Fruit fly (Drosophila melanogaster) whole organism, embryonic: Measurements from ENCODE around the gene KdelR.

Experiments
- Abd-B ChIP-seq: fragments of 200-800 bp; sonication (Bioruptor generic); optimal IDR thresholded peaks from 2 replicates; lab custom pipeline; 2018; ENCODE audit warnings: missing biosample characterization, mild to moderate bottlenecking, missing genetic modification characterization, moderate library complexity
- Bgb ChIP-seq: fragments of 200-800 bp; sonication (Bioruptor generic); IDR thresholded peaks from 2 replicates; pipeline ENCODE4 v1.3.6; 2022; ENCODE audit warnings: missing biosample characterization, missing genetic modification characterization; ENCODE audit not compliant: partially characterized antibody
- CG10654 ChIP-seq: fragments of 200-800 bp; sonication (Bioruptor generic); optimal IDR thresholded peaks from 2 replicates; lab custom pipeline; 2016; ENCODE audit warnings: missing biosample characterization, missing genetic modification characterization
- CG11398 ChIP-seq: fragments of 200-800 bp; sonication (Bioruptor generic); optimal IDR thresholded peaks from 2 replicates; lab custom pipeline; 2016; ENCODE audit warnings: missing biosample characterization, missing genetic modification characterization
- CG12219 ChIP-seq: fragments of 200-800 bp; sonication (Bioruptor generic); optimal IDR thresholded peaks from 3 replicates; lab custom pipeline; 2018; ENCODE audit warnings: missing biosample characterization, mild to moderate bottlenecking, missing genetic modification characterization
- CG14667 ChIP-seq: fragments of 200-800 bp; sonication (Bioruptor generic); IDR thresholded peaks from 2 replicates; pipeline ENCODE4 v1.3.6; 2022; ENCODE audit warnings: missing biosample characterization, missing genetic modification characterization
- CG15514 ChIP-seq: fragments of 200-800 bp; sonication (Bioruptor generic); optimal IDR thresholded peaks from 3 replicates; lab custom pipeline; 2017; ENCODE audit warnings: missing biosample characterization, missing genetic modification characterization, mild to moderate bottlenecking, moderate library complexity, missing genetic modification reagents
- CG17361 ChIP-seq: fragments of 200-800 bp; sonication (Bioruptor generic); IDR thresholded peaks from 3 replicates; pipeline ENCODE4 v1.3.6; 2022; ENCODE audit warnings: missing biosample characterization, missing genetic modification characterization
- CG17802 ChIP-seq: fragments of 200-800 bp; sonication (Bioruptor generic); optimal IDR thresholded peaks from 2 replicates; lab custom pipeline; 2018; ENCODE audit warnings: missing biosample characterization, mild to moderate bottlenecking, missing genetic modification characterization, moderate library complexity
- CG2120 ChIP-seq: fragments of 200-800 bp; sonication (Bioruptor generic); optimal IDR thresholded peaks from 3 replicates; lab custom pipeline; 2016; ENCODE audit warnings: missing biosample characterization, missing genetic modification characterization
- CG2199 ChIP-seq: fragments of 200-800 bp; sonication (Bioruptor generic); IDR thresholded peaks from 3 replicates; pipeline ENCODE4 v1.3.6; 2022; ENCODE audit warnings: missing biosample characterization, missing genetic modification characterization
- CG33213 ChIP-seq: fragments of 200-800 bp; sonication (Bioruptor generic); optimal IDR thresholded peaks from 3 replicates; lab custom pipeline; 2016; ENCODE audit warnings: missing biosample characterization, missing genetic modification characterization
- CG6765 ChIP-seq: fragments of 200-800 bp; sonication (Bioruptor generic); optimal IDR thresholded peaks from 3 replicates; lab custom pipeline; 2017; ENCODE audit warnings: missing biosample characterization, mild to moderate bottlenecking, missing genetic modification characterization
- CG7357 ChIP-seq: fragments of 200-800 bp; sonication (Bioruptor generic); IDR thresholded peaks from 3 replicates; pipeline ENCODE4 v1.3.6; 2022; ENCODE audit warnings: missing biosample characterization, missing genetic modification characterization
- CG9797 ChIP-seq: fragments of 200-800 bp; sonication (Bioruptor generic); optimal IDR thresholded peaks from 3 replicates; lab custom pipeline; 2018; ENCODE audit warnings: missing biosample characterization, mild to moderate bottlenecking, missing genetic modification characterization
- CkIIα-i1 ChIP-seq: fragments of 200-800 bp; sonication (Bioruptor generic); IDR thresholded peaks from 2 replicates; pipeline ENCODE4 v1.3.6; 2022; ENCODE audit warnings: missing biosample characterization, missing genetic modification characterization
- Dip3 ChIP-seq: fragments of 200-800 bp; sonication (Bioruptor generic); optimal IDR thresholded peaks from 3 replicates; lab custom pipeline; 2016; ENCODE audit warnings: missing biosample characterization, missing genetic modification characterization
- Dll ChIP-seq: fragments of 200-800 bp; sonication (Bioruptor generic); IDR thresholded peaks from 4 replicates; pipeline ENCODE4 v1.3.6; 2022; ENCODE audit warnings: missing biosample characterization, missing genetic modification characterization; ENCODE audit not compliant: partially characterized antibody
- Elba2 ChIP-seq: fragments of 200-800 bp; sonication (Bioruptor generic); optimal IDR thresholded peaks from 3 replicates; lab custom pipeline; 2016; ENCODE audit warnings: missing biosample characterization, missing genetic modification characterization
- Gsc ChIP-seq: fragments of 200-800 bp; sonication (Bioruptor generic); IDR thresholded peaks from 2 replicates; pipeline ENCODE4 v1.3.6; 2022; ENCODE audit warnings: missing biosample characterization, missing genetic modification characterization
- HLH54F ChIP-seq: fragments of 200-800 bp; sonication (Bioruptor generic); optimal IDR thresholded peaks from 3 replicates; lab custom pipeline; 2016; ENCODE audit warnings: missing biosample characterization, missing genetic modification characterization
- Oli ChIP-seq: fragments of 200-800 bp; sonication (Bioruptor generic); optimal IDR thresholded peaks from 2 replicates; lab custom pipeline; 2018; ENCODE audit warnings: missing biosample characterization, mild to moderate bottlenecking, missing genetic modification characterization, moderate library complexity
- Pdp1 ChIP-seq, 2 experiments: fragments of 200-800 bp; sonication (Bioruptor generic); optimal IDR thresholded peaks; 3 replicates each; lab custom pipeline; 2016; ENCODE audit warnings: missing biosample characterization in 2 of 2, missing genetic modification characterization in 2 of 2, mild to moderate bottlenecking in 1 of 2, moderate library complexity in 1 of 2
- ap ChIP-seq: fragments of 200-800 bp; sonication (Bioruptor generic); IDR thresholded peaks from 2 replicates; pipeline ENCODE4 v1.3.6; 2022; ENCODE audit warnings: missing biosample characterization, missing genetic modification characterization
- ase ChIP-seq: fragments of 200-800 bp; sonication (Bioruptor generic); IDR thresholded peaks from 3 replicates; pipeline ENCODE4 v1.3.6; 2022; ENCODE audit warnings: missing biosample characterization, missing genetic modification characterization
- cas ChIP-seq: fragments of 200-800 bp; sonication (Bioruptor generic); IDR thresholded peaks from 2 replicates; pipeline ENCODE4 v1.3.6; 2022; ENCODE audit warnings: missing biosample characterization, missing genetic modification characterization
- crol ChIP-seq: fragments of 200-800 bp; sonication (Bioruptor generic); IDR thresholded peaks from 2 replicates; pipeline ENCODE4 v1.3.6; 2022; ENCODE audit warnings: missing biosample characterization, missing genetic modification characterization
- crp ChIP-seq, 2 experiments: fragments of 200-800 bp; sonication (Bioruptor generic); optimal IDR thresholded peaks; 2 replicates in 1 of 2; 3 replicates in 1 of 2; lab custom pipeline; 2017; ENCODE audit warnings: missing biosample characterization in 2 of 2, missing genetic modification characterization in 2 of 2, mild to moderate bottlenecking in 1 of 2, moderate library complexity in 1 of 2
- da ChIP-seq: fragments of 200-800 bp; sonication (Bioruptor generic); optimal IDR thresholded peaks from 2 replicates; lab custom pipeline; 2016; ENCODE audit warnings: missing biosample characterization, missing genetic modification characterization
- dm ChIP-seq: fragments of 200-800 bp; sonication (Bioruptor generic); optimal IDR thresholded peaks from 3 replicates; lab custom pipeline; 2016; ENCODE audit warnings: missing biosample characterization, missing genetic modification characterization
- eyg ChIP-seq: fragments of 200-800 bp; sonication (Bioruptor generic); optimal IDR thresholded peaks from 3 replicates; lab custom pipeline; 2016; ENCODE audit warnings: missing biosample characterization, missing genetic modification characterization
- gro ChIP-seq: fragments of 200-800 bp; sonication (Bioruptor generic); optimal IDR thresholded peaks from 2 replicates; lab custom pipeline; 2016; ENCODE audit warnings: missing biosample characterization, missing genetic modification characterization
- gt ChIP-seq: fragments of 200-800 bp; sonication (Bioruptor generic); IDR thresholded peaks from 2 replicates; pipeline ENCODE4 v1.3.6; 2022; ENCODE audit warnings: missing biosample characterization, missing genetic modification characterization
- ind ChIP-seq: fragments of 200-800 bp; sonication (Bioruptor generic); optimal IDR thresholded peaks from 3 replicates; lab custom pipeline; 2016; ENCODE audit warnings: missing biosample characterization, missing genetic modification characterization
- ken ChIP-seq: fragments of 200-800 bp; sonication (Bioruptor generic); IDR thresholded peaks from 3 replicates; pipeline ENCODE4 v1.3.6; 2022; ENCODE audit warnings: missing biosample characterization, missing genetic modification characterization
- lola ChIP-seq, 3 experiments: fragments of >200 bp in 2 of 3; fragments of 200-800 bp in 1 of 3; sonication (Bioruptor generic) in 1 of 3; optimal IDR thresholded peaks; 2 replicates each; lab custom pipeline; 2017 to 2019; ENCODE audit warnings: missing biosample characterization in 3 of 3, missing genetic modification characterization in 3 of 3, mild to moderate bottlenecking in 1 of 3, moderate library complexity in 1 of 3
- mam ChIP-seq: fragments of 200-800 bp; sonication (Bioruptor generic); optimal IDR thresholded peaks from 3 replicates; lab custom pipeline; 2016; ENCODE audit warnings: missing biosample characterization, missing genetic modification characterization
- odd ChIP-seq: fragments of 200-800 bp; sonication (Bioruptor generic); optimal IDR thresholded peaks from 2 replicates; lab custom pipeline; 2017; ENCODE audit warnings: missing biosample characterization, mild to moderate bottlenecking, missing genetic modification characterization
- pb ChIP-seq: fragments of 200-800 bp; sonication (Bioruptor generic); optimal IDR thresholded peaks from 3 replicates; lab custom pipeline; 2016; ENCODE audit warnings: missing biosample characterization, missing genetic modification characterization
- peb ChIP-seq: fragments of 200-800 bp; sonication (Bioruptor generic); IDR thresholded peaks from 2 replicates; pipeline ENCODE4 v1.3.6; 2022; ENCODE audit warnings: missing biosample characterization, missing genetic modification characterization
- pnt ChIP-seq: fragments of 200-800 bp; sonication (Bioruptor generic); optimal IDR thresholded peaks from 3 replicates; lab custom pipeline; 2016; ENCODE audit warnings: missing biosample characterization, missing genetic modification characterization
- prd ChIP-seq, 3 experiments: fragments of >200 bp in 2 of 3; fragments of 200-800 bp in 1 of 3; sonication (Bioruptor generic) in 1 of 3; optimal IDR thresholded peaks in 2 of 3; IDR thresholded peaks in 1 of 3; 2 replicates in 2 of 3; 3 replicates in 1 of 3; pipeline versions ENCODE4 v1.3.6 to Lab custom; 2017 to 2022; ENCODE audit warnings: missing biosample characterization in 1 of 3, missing genetic modification characterization in 1 of 3
- ranshi ChIP-seq: fragments of 200-800 bp; sonication (Bioruptor generic); IDR thresholded peaks from 2 replicates; pipeline ENCODE4 v1.3.6; 2022; ENCODE audit warnings: missing biosample characterization, missing genetic modification characterization
- row ChIP-seq: fragments of 200-800 bp; sonication (Bioruptor generic); IDR thresholded peaks from 3 replicates; pipeline ENCODE4 v1.3.6; 2022; ENCODE audit warnings: missing biosample characterization, missing genetic modification characterization
- sd ChIP-seq: fragments of 200-800 bp; sonication (Bioruptor generic); optimal IDR thresholded peaks from 3 replicates; lab custom pipeline; 2018; ENCODE audit warnings: missing biosample characterization, mild to moderate bottlenecking, missing genetic modification characterization, moderate library complexity
- tgo ChIP-seq: fragments of 200-800 bp; sonication (Bioruptor generic); IDR thresholded peaks from 3 replicates; pipeline ENCODE4 v1.3.6; 2022; ENCODE audit warnings: missing biosample characterization, missing genetic modification characterization
- trh ChIP-seq: fragments of 200-800 bp; sonication (Bioruptor generic); optimal IDR thresholded peaks from 2 replicates; lab custom pipeline; 2016; ENCODE audit warnings: missing biosample characterization, missing genetic modification characterization
- twi ChIP-seq: fragments of 200-800 bp; optimal IDR thresholded peaks from 2 replicates; lab custom pipeline; 2019; ENCODE audit warnings: missing biosample characterization, mild to moderate bottlenecking, missing genetic modification characterization, moderate library complexity
- usp ChIP-seq: fragments of >200 bp; optimal IDR thresholded peaks from 2 replicates; lab custom pipeline; 2017; ENCODE audit warnings: missing biosample characterization, missing genetic modification characterization
- yki ChIP-seq: fragments of >200 bp; optimal IDR thresholded peaks from 3 replicates; lab custom pipeline; 2018
- zen ChIP-seq: fragments of 200-800 bp; sonication (Bioruptor generic); optimal IDR thresholded peaks from 3 replicates; lab custom pipeline; 2018; ENCODE audit warnings: missing biosample characterization, mild to moderate bottlenecking, missing genetic modification characterization, moderate library complexity

Gene KdelR

dm6 chr2L:10468388-10468787, 41.7 kb downstream of the KdelR start (continued):
- peak; percentile 24 for TF ChIP-seq HLH54F
- TF ChIP-seq Pdp1 (GFP tag; optimal IDR thresholded peaks at IDR 0.05; lab: Kevin White, UChicago): peak in 1 of 2 experiments; percentile 49
- peak; percentile 38 for TF ChIP-seq CG12219 (GFP tag; lab: Kevin White, UChicago)
- TF ChIP-seq lola (GFP tag; optimal IDR thresholded peaks at IDR 0.05; lab: Kevin White, UChicago): no peak
- no peak for TF ChIP-seq sd (tag; lab: Kevin White, UChicago)
- no peak for TF ChIP-seq crol (GFP tag; lab: Robert Waterston, UW)
- peak; percentile 36; the same call in 1 of the 3 replicates for TF ChIP-seq CG17361 (GFP tag; lab: Robert Waterston, UW)
- TF ChIP-seq Gsc: no peak
- no peak for TF ChIP-seq cas (GFP tag; lab: Robert Waterston, UW)
- peak; percentile 56 for TF ChIP-seq peb (GFP tag; lab: Robert Waterston, UW)
- no peak for TF ChIP-seq ap
- TF ChIP-seq CG11398 (GFP tag; lab: Kevin White, UChicago): no peak
- TF ChIP-seq odd: peak; percentile 11
- no peak for TF ChIP-seq gro (GFP tag; lab: Kevin White, UChicago)
- no peak for TF ChIP-seq prd (optimal IDR thresholded peaks at IDR 0.05; lab: Kevin White, UChicago)
- peak; percentile 63; the same call in 2 of the 3 replicates for TF ChIP-seq prd (GFP tag; IDR thresholded peaks at IDR 0.05; lab: Robert Waterston, UW)
- TF ChIP-seq da (GFP tag; lab: Kevin White, UChicago): no peak
- no peak for TF ChIP-seq pb (GFP tag; lab: Kevin White, UChicago)
- no peak for TF ChIP-seq zen (tag; lab: Kevin White, UChicago)
- TF ChIP-seq CG14667: no peak; the same call in 1 of the 2 replicates
- no peak for TF ChIP-seq CG9797 (GFP tag; lab: Kevin White, UChicago)
- TF ChIP-seq CG2120 (GFP tag; lab: Kevin White, UChicago): peak; percentile 43
- peak; percentile 54 for TF ChIP-seq Oli (tag; lab: Kevin White, UChicago)
- peak; percentile 20; the same call in 1 of the 3 replicates for TF ChIP-seq CG7357 (GFP tag; lab: Robert Waterston, UW)
- TF ChIP-seq CG17802: peak; percentile 38
- TF ChIP-seq row (GFP tag; lab: Robert Waterston, UW): peak; percentile 81
- TF ChIP-seq CG6765 (GFP tag; lab: Kevin White, UChicago): peak; percentile 32
- peak; percentile 55; the same call in 1 of the 3 replicates for TF ChIP-seq ken (GFP tag; lab: Robert Waterston, UW)
- no peak for TF ChIP-seq twi (tag; lab: Kevin White, UChicago)
- TF ChIP-seq usp (GFP tag; lab: Kevin White, UChicago): no peak
- TF ChIP-seq Dip3 (GFP tag; lab: Kevin White, UChicago): no peak
- TF ChIP-seq CG15514 (GFP tag; lab: Kevin White, UChicago): peak; percentile 60
- no peak for TF ChIP-seq Bgb (GFP tag; lab: Robert Waterston, UW)
- no peak for TF ChIP-seq dm (GFP tag; lab: Kevin White, UChicago)
- TF ChIP-seq tgo: peak; percentile 72; the same call in 2 of the 3 replicates
- peak; percentile 35 for TF ChIP-seq Abd-B (GFP tag; lab: Kevin White, UChicago)
- peak; percentile 28 for TF ChIP-seq CG10654
- TF ChIP-seq ind: peak; percentile 65
- no peak for TF ChIP-seq eyg (GFP tag; lab: Kevin White, UChicago)
- TF ChIP-seq pnt (GFP tag; lab: Kevin White, UChicago): peak; percentile 16
- no peak for TF ChIP-seq trh
- peak; percentile 58; the same call in 1 of the 2 replicates for TF ChIP-seq ranshi (GFP tag; lab: Robert Waterston, UW)
- no peak for TF ChIP-seq Dll
- no peak; the same call in 1 of the 2 replicates for TF ChIP-seq CkIIα-i1 (GFP tag; lab: Robert Waterston, UW)
- peak; percentile 27; the same call in 1 of the 2 replicates for TF ChIP-seq gt (GFP tag; lab: Robert Waterston, UW)
- no peak for TF ChIP-seq yki
- TF ChIP-seq ase (GFP tag; lab: Robert Waterston, UW): peak; percentile 58; the same call in 1 of the 3 replicates
- no peak for TF ChIP-seq Elba2 (GFP tag; lab: Kevin White, UChicago)
- TF ChIP-seq crp (GFP tag; optimal IDR thresholded peaks at IDR 0.05; lab: Kevin White, UChicago): no peak
- TF ChIP-seq CG33213 (GFP tag; lab: Kevin White, UChicago): no peak
- peak; percentile 39 for TF ChIP-seq mam (GFP tag; lab: Kevin White, UChicago)
- TF ChIP-seq CG2199 (GFP tag; lab: Robert Waterston, UW): no peak
